Fruit fly (Drosophila melanogaster) whole organism, embryonic: Measurements from ENCODE around the gene CG16972.
"Not testable (repeated sequence)": the region's sequence is repeated elsewhere in the genome, so short reads cannot be mapped to it uniquely, and the experiment has no call there.

Experiments used
- Bgb ChIP-seq: fragments of 200-800 bp; sonication (Bioruptor generic); IDR thresholded peaks from 2 replicates; pipeline ENCODE4 v1.3.6; 2022; ENCODE audit warnings: missing biosample characterization, missing genetic modification characterization; ENCODE audit not compliant: partially characterized antibody
- CG10209 ChIP-seq: fragments of 200-800 bp; sonication (Bioruptor generic); optimal IDR thresholded peaks from 3 replicates; lab custom pipeline; 2017; ENCODE audit warnings: missing biosample characterization, mild to moderate bottlenecking, missing genetic modification characterization, missing genetic modification reagents
- CG11456 ChIP-seq: fragments of 200-800 bp; sonication (Bioruptor generic); IDR thresholded peaks from 3 replicates; pipeline ENCODE4 v1.3.6; 2022; ENCODE audit warnings: missing biosample characterization, missing genetic modification characterization
- CG1233 ChIP-seq: fragments of 200-800 bp; sonication (Bioruptor generic); optimal IDR thresholded peaks from 4 replicates; lab custom pipeline; 2018; ENCODE audit warnings: missing biosample characterization, mild to moderate bottlenecking, missing genetic modification characterization
- CG12659 ChIP-seq: fragments of 200-800 bp; sonication (Bioruptor generic); optimal IDR thresholded peaks from 3 replicates; lab custom pipeline; 2017; ENCODE audit warnings: mild to moderate bottlenecking, missing biosample characterization, missing genetic modification reagents, missing genetic modification characterization
- CG12769 ChIP-seq: fragments of 200-800 bp; sonication (Bioruptor generic); optimal IDR thresholded peaks from 2 replicates; lab custom pipeline; 2019; ENCODE audit warnings: missing biosample characterization, mild to moderate bottlenecking, missing genetic modification characterization, moderate library complexity
- CG15514 ChIP-seq: fragments of 200-800 bp; sonication (Bioruptor generic); optimal IDR thresholded peaks from 3 replicates; lab custom pipeline; 2017; ENCODE audit warnings: missing biosample characterization, missing genetic modification characterization, mild to moderate bottlenecking, moderate library complexity, missing genetic modification reagents
- CG16863 ChIP-seq: fragments of 200-800 bp; sonication (Bioruptor generic); optimal IDR thresholded peaks from 3 replicates; lab custom pipeline; 2016; ENCODE audit warnings: missing biosample characterization, missing genetic modification characterization
- CG17361 ChIP-seq: fragments of 200-800 bp; sonication (Bioruptor generic); IDR thresholded peaks from 3 replicates; pipeline ENCODE4 v1.3.6; 2022; ENCODE audit warnings: missing biosample characterization, missing genetic modification characterization
- CG17612 ChIP-seq: fragments of 200-800 bp; sonication (Bioruptor generic); IDR thresholded peaks from 2 replicates; pipeline ENCODE4 v1.3.6; 2022; ENCODE audit warnings: missing biosample characterization, missing genetic modification characterization
- CG3281 ChIP-seq: fragments of 200-800 bp; sonication (Bioruptor generic); optimal IDR thresholded peaks from 3 replicates; lab custom pipeline; 2017; ENCODE audit warnings: missing biosample characterization, mild to moderate bottlenecking, missing genetic modification characterization
- CG3847 ChIP-seq: fragments of 200-800 bp; sonication (Bioruptor generic); IDR thresholded peaks from 2 replicates; pipeline ENCODE4 v1.3.6; 2022; ENCODE audit warnings: missing biosample characterization, missing genetic modification characterization
- CG4730 ChIP-seq: fragments of 200-800 bp; sonication (Bioruptor generic); IDR thresholded peaks from 2 replicates; pipeline ENCODE4 v1.3.6; 2022; ENCODE audit warnings: missing biosample characterization, missing genetic modification characterization
- CG4820 ChIP-seq: fragments of 200-800 bp; sonication (Bioruptor generic); optimal IDR thresholded peaks from 3 replicates; lab custom pipeline; 2016; ENCODE audit warnings: missing biosample characterization, missing genetic modification characterization
- CG7987 ChIP-seq: fragments of 200-800 bp; sonication (Bioruptor generic); optimal IDR thresholded peaks from 2 replicates; lab custom pipeline; 2018; ENCODE audit warnings: missing biosample characterization, mild to moderate bottlenecking, missing genetic modification characterization, moderate library complexity
- CG8765 ChIP-seq: fragments of 200-800 bp; sonication (Bioruptor generic); IDR thresholded peaks from 2 replicates; pipeline ENCODE4 v1.3.6; 2022; ENCODE audit warnings: missing biosample characterization, missing genetic modification characterization
- Chrac-16 ChIP-seq: fragments of 200-800 bp; sonication (Bioruptor generic); optimal IDR thresholded peaks from 3 replicates; lab custom pipeline; 2016; ENCODE audit warnings: missing biosample characterization, missing genetic modification characterization
- Dbx ChIP-seq: fragments of 200-800 bp; sonication (Bioruptor generic); IDR thresholded peaks from 3 replicates; pipeline ENCODE4 v1.3.6; 2022; ENCODE audit warnings: missing biosample characterization, missing genetic modification characterization
- ERR ChIP-seq: fragments of 200-800 bp; sonication (Bioruptor generic); optimal IDR thresholded peaks from 2 replicates; lab custom pipeline; 2016; ENCODE audit warnings: missing biosample characterization, missing genetic modification characterization
- Eip74EF ChIP-seq, 2 experiments: fragments of 200-800 bp in 1 of 2; fragments of >200 bp in 1 of 2; sonication (Bioruptor generic) in 1 of 2; optimal IDR thresholded peaks; 2 replicates each; lab custom pipeline; 2017 to 2019; ENCODE audit warnings: missing biosample characterization in 2 of 2, missing genetic modification characterization in 2 of 2, mild to moderate bottlenecking in 1 of 2, moderate library complexity in 1 of 2
- Fer1 ChIP-seq: fragments of 200-800 bp; sonication (Bioruptor generic); optimal IDR thresholded peaks from 2 replicates; lab custom pipeline; 2017; ENCODE audit warnings: missing biosample characterization, mild to moderate bottlenecking, missing genetic modification characterization
- Fer2 ChIP-seq: fragments of 200-800 bp; sonication (Bioruptor generic); optimal IDR thresholded peaks from 2 replicates; lab custom pipeline; 2018; ENCODE audit warnings: missing biosample characterization, mild to moderate bottlenecking, missing genetic modification characterization, moderate library complexity
- HHEX ChIP-seq: fragments of 200-800 bp; sonication (Bioruptor generic); optimal IDR thresholded peaks from 3 replicates; lab custom pipeline; 2017; ENCODE audit warnings: missing biosample characterization, mild to moderate bottlenecking, missing genetic modification characterization, missing genetic modification reagents
- HLH4C ChIP-seq: fragments of 200-800 bp; sonication (Bioruptor generic); IDR thresholded peaks from 3 replicates; pipeline ENCODE4 v1.3.6; 2022; ENCODE audit warnings: missing biosample characterization, missing genetic modification characterization; ENCODE audit not compliant: partially characterized antibody
- HLH54F ChIP-seq: fragments of 200-800 bp; sonication (Bioruptor generic); optimal IDR thresholded peaks from 3 replicates; lab custom pipeline; 2016; ENCODE audit warnings: missing biosample characterization, missing genetic modification characterization
- HmgZ ChIP-seq: fragments of 200-800 bp; sonication (Bioruptor generic); optimal IDR thresholded peaks from 2 replicates; lab custom pipeline; 2018; ENCODE audit warnings: missing biosample characterization, mild to moderate bottlenecking, missing genetic modification characterization
- Hr51 ChIP-seq, 2 experiments: fragments of 200-800 bp; sonication (Bioruptor generic); optimal IDR thresholded peaks; 2 replicates in 1 of 2; 3 replicates in 1 of 2; lab custom pipeline; 2016 to 2018; ENCODE audit warnings: missing biosample characterization in 2 of 2, missing genetic modification characterization in 2 of 2, mild to moderate bottlenecking in 1 of 2, moderate library complexity in 1 of 2
- Jarid2 ChIP-seq: fragments of 200-800 bp; sonication (Bioruptor generic); optimal IDR thresholded peaks from 3 replicates; lab custom pipeline; 2017; ENCODE audit warnings: mild to moderate bottlenecking, missing biosample characterization, missing genetic modification reagents, missing genetic modification characterization
- Mes4 ChIP-seq: fragments of 200-800 bp; sonication (Bioruptor generic); optimal IDR thresholded peaks from 2 replicates; lab custom pipeline; 2016; ENCODE audit warnings: missing biosample characterization, missing genetic modification characterization
- Nf-YC ChIP-seq: fragments of 200-800 bp; optimal IDR thresholded peaks from 3 replicates; lab custom pipeline; 2019; ENCODE audit warnings: missing biosample characterization, mild to moderate bottlenecking, missing genetic modification characterization, moderate library complexity
- NfI ChIP-seq: fragments of 200-800 bp; sonication (Bioruptor generic); optimal IDR thresholded peaks from 3 replicates; lab custom pipeline; 2018; ENCODE audit warnings: missing biosample characterization, mild to moderate bottlenecking, missing genetic modification characterization, moderate library complexity
- Opbp ChIP-seq: fragments of 200-800 bp; sonication (Bioruptor generic); IDR thresholded peaks from 3 replicates; pipeline ENCODE4 v1.3.6; 2022; ENCODE audit warnings: missing biosample characterization, missing genetic modification characterization; ENCODE audit not compliant: partially characterized antibody
- Xrp1 ChIP-seq: fragments of 200-800 bp; sonication (Bioruptor generic); IDR thresholded peaks from 2 replicates; pipeline ENCODE4 v1.3.6; 2022; ENCODE audit warnings: missing biosample characterization, missing genetic modification characterization
- ara ChIP-seq: fragments of 200-800 bp; sonication (Bioruptor generic); IDR thresholded peaks from 2 replicates; pipeline ENCODE4 v1.3.6; 2022; ENCODE audit warnings: missing biosample characterization, missing genetic modification characterization
- dmrt99B ChIP-seq: fragments of 200-800 bp; sonication (Bioruptor generic); optimal IDR thresholded peaks from 2 replicates; lab custom pipeline; 2018; ENCODE audit warnings: missing biosample characterization, mild to moderate bottlenecking, missing genetic modification characterization, moderate library complexity
- dpn ChIP-seq, 2 experiments: fragments of 200-800 bp; sonication (Bioruptor generic); optimal IDR thresholded peaks; 3 replicates each; lab custom pipeline; 2016; ENCODE audit warnings: missing biosample characterization in 2 of 2, missing genetic modification characterization in 2 of 2
- ftz-f1 ChIP-seq: fragments of 200-800 bp; sonication (Bioruptor generic); optimal IDR thresholded peaks from 2 replicates; lab custom pipeline; 2016; ENCODE audit warnings: missing biosample characterization, missing genetic modification characterization
- hkb ChIP-seq, 2 experiments: fragments of 200-800 bp in 1 of 2; fragments of >200 bp in 1 of 2; sonication (Bioruptor generic) in 1 of 2; IDR thresholded peaks in 1 of 2; optimal IDR thresholded peaks in 1 of 2; 2 replicates each; pipeline versions ENCODE4 v1.3.6 to Lab custom; 2017 to 2022; ENCODE audit warnings: missing biosample characterization in 1 of 2, missing genetic modification characterization in 1 of 2
- mirr ChIP-seq: fragments of 200-800 bp; sonication (Bioruptor generic); optimal IDR thresholded peaks from 3 replicates; lab custom pipeline; 2018; ENCODE audit warnings: missing biosample characterization, mild to moderate bottlenecking, missing genetic modification characterization
- nmo ChIP-seq: fragments of 200-800 bp; sonication (Bioruptor generic); optimal IDR thresholded peaks from 2 replicates; lab custom pipeline; 2018; ENCODE audit warnings: missing biosample characterization, mild to moderate bottlenecking, missing genetic modification characterization, moderate library complexity
- peb ChIP-seq: fragments of 200-800 bp; sonication (Bioruptor generic); IDR thresholded peaks from 2 replicates; pipeline ENCODE4 v1.3.6; 2022; ENCODE audit warnings: missing biosample characterization, missing genetic modification characterization
- pzg ChIP-seq: fragments of 200-800 bp; sonication (Bioruptor generic); optimal IDR thresholded peaks from 3 replicates; lab custom pipeline; 2018; ENCODE audit warnings: missing biosample characterization, mild to moderate bottlenecking, missing genetic modification characterization, moderate library complexity
- scrt ChIP-seq: fragments of 200-800 bp; sonication (Bioruptor generic); optimal IDR thresholded peaks from 2 replicates; lab custom pipeline; 2018; ENCODE audit warnings: missing biosample characterization, mild to moderate bottlenecking, missing genetic modification characterization, moderate library complexity
- ssp ChIP-seq: fragments of 200-800 bp; sonication (Bioruptor generic); IDR thresholded peaks from 2 replicates; pipeline ENCODE4 v1.3.6; 2022; ENCODE audit warnings: missing biosample characterization, missing genetic modification characterization
- stc ChIP-seq: fragments of 200-800 bp; sonication (Bioruptor generic); IDR thresholded peaks from 2 replicates; pipeline ENCODE4 v1.3.6; 2022; ENCODE audit warnings: missing biosample characterization, missing genetic modification characterization
- toy ChIP-seq: fragments of 200-800 bp; sonication (Bioruptor generic); IDR thresholded peaks from 2 replicates; pipeline ENCODE4 v1.3.6; 2022; ENCODE audit warnings: missing biosample characterization, missing genetic modification characterization
- zen ChIP-seq: fragments of 200-800 bp; sonication (Bioruptor generic); optimal IDR thresholded peaks from 3 replicates; lab custom pipeline; 2018; ENCODE audit warnings: missing biosample characterization, mild to moderate bottlenecking, missing genetic modification characterization, moderate library complexity

Gene CG16972

DNA sequence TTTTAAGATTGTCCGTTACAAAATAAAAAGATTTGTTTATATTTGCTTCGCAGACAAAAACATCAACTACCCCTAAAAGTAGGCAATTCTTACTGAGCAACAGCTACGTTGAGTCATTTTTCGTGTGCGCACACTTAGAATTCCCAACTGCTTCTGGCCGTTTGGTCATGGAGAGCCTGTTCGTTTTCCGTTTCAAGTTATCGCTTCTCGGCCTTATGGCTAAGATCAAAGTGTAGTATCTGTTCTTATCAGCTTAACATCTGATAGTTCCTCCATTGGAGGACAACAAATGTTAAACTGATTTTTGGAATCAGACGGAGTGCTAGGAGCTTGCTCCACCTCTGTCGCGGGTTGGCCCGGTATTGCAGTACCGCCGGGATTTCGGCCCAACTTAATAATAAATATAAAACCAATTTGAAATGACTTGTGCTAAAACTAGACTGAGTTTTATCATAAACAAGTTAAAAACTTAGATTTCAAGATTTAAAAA lies 12.6 kb upstream of the CG16972 start (continued):
- TF ChIP-seq CG3847 (0 out of 2 replicates have a peak, but pooled peaks have one; percentile 13), stc (GFP tag; lab: Robert Waterston, UW) (peak; percentile 50; the same call in 1 of the 2 replicates), HHEX (GFP tag; lab: Kevin White, UChicago) (peak; percentile 69), CG10209 (GFP tag; lab: Kevin White, UChicago) (peak; percentile 59), CG3281 (GFP tag; lab: Kevin White, UChicago) (peak; percentile 24), ssp (GFP tag; lab: Robert Waterston, UW) (peak; percentile 29; the same call in 1 of the 2 replicates), Dbx (GFP tag; lab: Robert Waterston, UW) (peak; percentile 86), Nf-YC (tag; lab: Kevin White, UChicago) (peak; percentile 37), zen (tag; lab: Kevin White, UChicago) (peak; percentile 59), Hr51 (GFP tag; optimal IDR thresholded peaks at IDR 0.05; lab: Kevin White, UChicago) (peak in 1 of 2 experiments; percentile 47), CG7987 (GFP tag; lab: Kevin White, UChicago) (peak; percentile 59), Xrp1 (GFP tag; lab: Robert Waterston, UW) (peak; percentile 72), CG11456 (peak; percentile 69; the same call in 1 of the 3 replicates), pzg (GFP tag; lab: Kevin White, UChicago) (peak; percentile 3), NfI (GFP tag; lab: Kevin White, UChicago) (peak; percentile 13), CG12659 (GFP tag; lab: Kevin White, UChicago) (peak; percentile 41), ftz-f1 (GFP tag; lab: Kevin White, UChicago) (peak; percentile 13), Fer2 (tag; lab: Kevin White, UChicago) (peak; percentile 1), HmgZ (peak; percentile 25), Mes4 (peak; percentile 58), Bgb (peak; percentile 73), Opbp (peak; percentile 72), CG15514 (GFP tag; lab: Kevin White, UChicago) (peak; percentile 28), CG4730 (GFP tag; lab: Robert Waterston, UW) (peak; percentile 44; the same call in 1 of the 2 replicates), Eip74EF (GFP tag; optimal IDR thresholded peaks at IDR 0.05; lab: Kevin White, UChicago) (peak in 1 of 2 experiments; percentile 35), CG17612 (peak; percentile 47; the same call in 1 of the 2 replicates), CG1233 (peak; percentile 67), scrt (peak; percentile 39), Fer1 (peak; percentile 10), CG8765 (GFP tag; lab: Robert Waterston, UW) (peak; percentile 46; the same call in 1 of the 2 replicates), dpn (GFP tag; optimal IDR thresholded peaks at IDR 0.05; lab: Kevin White, UChicago) (peak; percentile 40 to 74), mirr (GFP tag; lab: Kevin White, UChicago) (peak; percentile 76), hkb (GFP tag; IDR thresholded peaks at IDR 0.05; lab: Robert Waterston, UW) (peak; percentile 75), peb (GFP tag; lab: Robert Waterston, UW) (peak; percentile 58; the same call in 1 of the 2 replicates), Chrac-16 (GFP tag; lab: Kevin White, UChicago) (peak; percentile 13), ara (GFP tag; lab: Robert Waterston, UW) (peak; percentile 49; the same call in 1 of the 2 replicates), CG17361 (GFP tag; lab: Robert Waterston, UW) (peak; percentile 52; the same call in 1 of the 3 replicates), dmrt99B (tag; lab: Kevin White, UChicago) (peak; percentile 65), Jarid2 (peak; percentile 69), ERR (peak; percentile 76), HLH54F (peak; percentile 68), CG16863 (GFP tag; lab: Kevin White, UChicago) (peak; percentile 31), CG12769 (peak; percentile 70), HLH4C (GFP tag; lab: Robert Waterston, UW) (peak; percentile 25; the same call in 1 of the 3 replicates), CG4820 (GFP tag; lab: Kevin White, UChicago) (peak; percentile 17), nmo (GFP tag; lab: Kevin White, UChicago) (peak; percentile 45), toy (GFP tag; lab: Robert Waterston, UW) (0 out of 2 replicates have a peak, but pooled peaks have one; percentile 34)
- not testable (repeated sequence) for TF ChIP-seq hkb (optimal IDR thresholded peaks at IDR 0.05; lab: Kevin White, UChicago)
